Worm (Caenorhabditis elegans) whole organism, L1 larva: ENCODE data around the gene F18A11.2.

ENCODE experiments used
- ama-1 ChIP-seq: fragments of 150-350 bp; optimal IDR thresholded peaks from 2 replicates; lab custom pipeline; 2014
- ces-1 ChIP-seq: fragments of 150-350 bp; optimal IDR thresholded peaks from 2 replicates; lab custom pipeline; 2014; ENCODE audit warnings: missing biosample characterization, missing genetic modification reagents, missing genetic modification characterization
- elt-3 ChIP-seq, 6 experiments: fragments of 150-350 bp in 1 of 6; sonication (generic microtip); optimal IDR thresholded peaks; 2 replicates each; lab custom pipeline; 2017 to 2018; ENCODE audit warnings: missing biosample characterization in 6 of 6, missing genetic modification characterization in 6 of 6, inconsistent platforms in 1 of 6
- fkh-10 ChIP-seq: sonication (generic microtip); optimal IDR thresholded peaks from 2 replicates; lab custom pipeline; 2017; ENCODE audit warnings: missing biosample characterization, missing genetic modification reagents, missing genetic modification characterization
- fos-1 ChIP-seq: fragments of 150-350 bp; optimal IDR thresholded peaks from 2 replicates; lab custom pipeline; 2014; ENCODE audit warnings: missing biosample characterization, missing genetic modification characterization
- hlh-17 ChIP-seq: fragments of 200-800 bp; sonication (Bioruptor generic); optimal IDR thresholded peaks from 2 replicates; lab custom pipeline; 2018; ENCODE audit warnings: missing genetic modification characterization, mild to moderate bottlenecking, missing compliant biosample characterization, moderate library complexity, borderline replicate concordance
- lin-13 ChIP-seq: fragments of 150-350 bp; optimal IDR thresholded peaks from 2 replicates; lab custom pipeline; 2014; ENCODE audit warnings: missing biosample characterization, missing genetic modification reagents, missing genetic modification characterization
- lin-15B ChIP-seq: fragments of 150-350 bp; sonication (generic microtip); optimal IDR thresholded peaks from 3 replicates; lab custom pipeline; 2014; ENCODE audit warnings: missing biosample characterization, missing genetic modification characterization
- nhr-76 ChIP-seq: sonication (generic microtip); optimal IDR thresholded peaks from 2 replicates; lab custom pipeline; 2017; ENCODE audit warnings: missing biosample characterization, missing genetic modification characterization
- swsn-7 ChIP-seq: sonication (generic microtip); optimal IDR thresholded peaks from 2 replicates; lab custom pipeline; 2016; ENCODE audit warnings: missing genetic modification characterization, missing compliant biosample characterization
- tbx-2 ChIP-seq: sonication (generic microtip); optimal IDR thresholded peaks from 2 replicates; lab custom pipeline; 2016; ENCODE audit warnings: missing genetic modification characterization, missing compliant biosample characterization

DNA sequence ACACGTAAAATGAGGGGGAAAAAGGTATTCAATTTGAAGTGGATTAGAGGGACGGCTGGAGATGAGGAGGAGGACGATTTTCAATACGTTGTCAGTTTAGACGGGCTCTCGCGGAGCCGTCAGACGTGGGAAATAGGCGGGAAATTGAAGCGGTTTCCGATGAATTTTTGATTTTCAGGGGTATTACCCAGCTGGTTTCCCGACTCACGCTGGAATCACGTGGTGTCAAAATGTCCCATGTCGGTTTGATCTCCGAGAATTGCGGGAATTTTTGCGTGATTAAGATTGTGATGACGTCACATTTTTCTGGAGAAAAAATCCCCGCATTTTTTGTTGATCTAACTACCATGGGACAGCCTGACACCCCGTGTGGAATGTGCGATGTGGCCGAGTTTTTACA lies 18.8 kb upstream of the F18A11.2 start:
- no peak for TF ChIP-seq lin-15B (tag; lab: Kevin White, UChicago)
- no peak for TF ChIP-seq swsn-7 (tag; lab: Kevin White, UChicago)
- no peak for TF ChIP-seq fkh-10 (GFP tag; lab: Kevin White, UChicago)
- no peak for TF ChIP-seq fos-1 (tag; lab: Kevin White, UChicago)
- TF ChIP-seq tbx-2 (tag; lab: Kevin White, UChicago) = no peak
- TF ChIP-seq elt-3 (tag; optimal IDR thresholded peaks at IDR 0.05; lab: Kevin White, UChicago) = no peak
- TF ChIP-seq hlh-17 (GFP tag; lab: Kevin White, UChicago) = no peak
- no peak for TF ChIP-seq ces-1 (GFP tag; lab: Kevin White, UChicago)
- TF ChIP-seq lin-13 (GFP tag; lab: Kevin White, UChicago) = no peak
- no peak for TF ChIP-seq nhr-76
- TF ChIP-seq ama-1 (lab: Kevin White, UChicago) = no peak
